Worm (Caenorhabditis elegans) whole organism, midembryonic: ENCODE data around the gene T26H5.11.

Source experiments
- T22C8.4 ChIP-seq: fragments of 200-800 bp; sonication (Bioruptor generic); IDR thresholded peaks from 2 replicates; pipeline ENCODE4 v1.3.6; 2022; ENCODE audit warnings: missing genetic modification characterization, missing compliant biosample characterization
- cog-1 ChIP-seq: sonication (generic microtip); optimal IDR thresholded peaks from 2 replicates; lab custom pipeline; 2016; ENCODE audit warnings: missing genetic modification characterization, missing compliant biosample characterization
- med-1 ChIP-seq: sonication (generic microtip); optimal IDR thresholded peaks from 2 replicates; lab custom pipeline; 2017; ENCODE audit warnings: missing genetic modification characterization, mild to moderate bottlenecking, missing compliant biosample characterization, antibody characterized with exemption, missing genetic modification reagents; ENCODE audit not compliant: insufficient read depth
- ztf-23 ChIP-seq: fragments of 200-800 bp; sonication (Bioruptor generic); IDR thresholded peaks from 2 replicates; pipeline ENCODE4 v1.3.6; 2022; ENCODE audit warnings: missing genetic modification reagents, missing genetic modification characterization, missing compliant biosample characterization

ce11 chrV:15451421-15451820, 7.3 kb upstream of the T26H5.11 start, which contains the start of gene srw-33:
- TF ChIP-seq med-1 (GFP tag; lab: Kevin White, UChicago) (no peak), ztf-23 (GFP tag; lab: Robert Waterston, UW) (no peak), cog-1 (tag; lab: Kevin White, UChicago) (no peak), T22C8.4 (GFP tag; lab: Robert Waterston, UW) (no peak)
